Fruit fly (Drosophila melanogaster) whole organism, pupa: Measurements from ENCODE around the gene Evi5.
A peak's percentile ranks its signal among the peaks of the same experiment; 100 is the strongest.

Experiments
- CG10348 ChIP-seq: fragments of 200-800 bp; sonication (Bioruptor generic); IDR thresholded peaks from 2 replicates; pipeline ENCODE4 v1.3.6; 2022; ENCODE audit warnings: missing biosample characterization, missing genetic modification characterization
- CG12605 ChIP-seq: fragments of 200-800 bp; sonication (Bioruptor generic); IDR thresholded peaks from 2 replicates; pipeline ENCODE4 v1.3.6; 2022; ENCODE audit warnings: missing biosample characterization, missing genetic modification characterization
- CG13204 ChIP-seq: fragments of 200-800 bp; sonication (Bioruptor generic); optimal IDR thresholded peaks from 2 replicates; lab custom pipeline; 2018; ENCODE audit warnings: missing biosample characterization, mild to moderate bottlenecking, missing genetic modification characterization, moderate library complexity
- CG14655 ChIP-seq: fragments of 200-800 bp; sonication (Bioruptor generic); optimal IDR thresholded peaks from 3 replicates; lab custom pipeline; 2017; ENCODE audit warnings: mild to moderate bottlenecking, missing biosample characterization, missing genetic modification reagents, missing genetic modification characterization
- CG15710 ChIP-seq: fragments of 200-800 bp; sonication (Bioruptor generic); optimal IDR thresholded peaks from 2 replicates; lab custom pipeline; 2018; ENCODE audit warnings: missing biosample characterization, mild to moderate bottlenecking, missing genetic modification characterization, moderate library complexity
- CG17806 ChIP-seq: fragments of 200-800 bp; sonication (Bioruptor generic); optimal IDR thresholded peaks from 2 replicates; lab custom pipeline; 2018; ENCODE audit warnings: missing biosample characterization, mild to moderate bottlenecking, missing genetic modification characterization, moderate library complexity
- CG32121 ChIP-seq: fragments of 200-800 bp; sonication (Bioruptor generic); IDR thresholded peaks from 2 replicates; pipeline ENCODE4 v1.3.6; 2022; ENCODE audit warnings: missing biosample characterization, missing genetic modification characterization
- CG34367 ChIP-seq: fragments of 200-800 bp; sonication (Bioruptor generic); optimal IDR thresholded peaks from 2 replicates; lab custom pipeline; 2018; ENCODE audit warnings: missing biosample characterization, mild to moderate bottlenecking, missing genetic modification characterization
- CG4496 ChIP-seq: fragments of 200-800 bp; sonication (Bioruptor generic); IDR thresholded peaks from 3 replicates; pipeline ENCODE4 v1.3.6; 2022; ENCODE audit warnings: missing biosample characterization, missing genetic modification characterization
- CG8159 ChIP-seq: fragments of 200-800 bp; sonication (Bioruptor generic); optimal IDR thresholded peaks from 3 replicates; lab custom pipeline; 2018; ENCODE audit warnings: missing biosample characterization, mild to moderate bottlenecking, missing genetic modification characterization, moderate library complexity
- CG8301 ChIP-seq: fragments of 200-800 bp; sonication (Bioruptor generic); optimal IDR thresholded peaks from 2 replicates; lab custom pipeline; 2018; ENCODE audit warnings: missing biosample characterization, mild to moderate bottlenecking, missing genetic modification characterization
- CG9948 ChIP-seq: fragments of 200-800 bp; sonication (Bioruptor generic); optimal IDR thresholded peaks from 2 replicates; lab custom pipeline; 2018; ENCODE audit warnings: missing biosample characterization, mild to moderate bottlenecking, missing genetic modification characterization, moderate library complexity
- D1 ChIP-seq: fragments of 200-800 bp; sonication (Bioruptor generic); optimal IDR thresholded peaks from 2 replicates; lab custom pipeline; 2018; ENCODE audit warnings: missing biosample characterization, mild to moderate bottlenecking, missing genetic modification characterization, moderate library complexity
- EcR ChIP-seq: fragments of 200-800 bp; sonication (Bioruptor generic); optimal IDR thresholded peaks from 3 replicates; lab custom pipeline; 2019; ENCODE audit warnings: missing biosample characterization, missing genetic modification characterization, mild to moderate bottlenecking, moderate library complexity, missing genetic modification reagents
- Ets98B ChIP-seq: fragments of 200-800 bp; sonication (Bioruptor generic); IDR thresholded peaks from 2 replicates; pipeline ENCODE4 v1.3.6; 2022; ENCODE audit warnings: missing biosample characterization, missing genetic modification characterization
- Pif1A ChIP-seq: fragments of 200-800 bp; sonication (Bioruptor generic); optimal IDR thresholded peaks from 3 replicates; lab custom pipeline; 2016; ENCODE audit warnings: missing biosample characterization, missing genetic modification characterization
- Pif1B ChIP-seq: fragments of 200-800 bp; sonication (Bioruptor generic); optimal IDR thresholded peaks from 3 replicates; lab custom pipeline; 2016; ENCODE audit warnings: missing biosample characterization, missing genetic modification characterization
- Snoo ChIP-seq: fragments of 200-800 bp; sonication (Bioruptor generic); optimal IDR thresholded peaks from 3 replicates; lab custom pipeline; 2017; ENCODE audit warnings: missing biosample characterization, mild to moderate bottlenecking, missing genetic modification characterization, inconsistent platforms
- fd96Ca ChIP-seq: fragments of 200-800 bp; sonication (Bioruptor generic); IDR thresholded peaks from 3 replicates; pipeline ENCODE4 v1.3.6; 2022; ENCODE audit warnings: missing biosample characterization, missing genetic modification characterization
- gl ChIP-seq: fragments of 200-800 bp; sonication (Bioruptor generic); optimal IDR thresholded peaks from 2 replicates; lab custom pipeline; 2018; ENCODE audit warnings: missing biosample characterization, mild to moderate bottlenecking, missing genetic modification characterization
- rn ChIP-seq: fragments of 200-800 bp; sonication (Bioruptor generic); IDR thresholded peaks from 2 replicates; pipeline ENCODE4 v1.3.6; 2022; ENCODE audit warnings: missing biosample characterization, missing genetic modification characterization

The Evi5 gene

dm6 chrX:11404247-11404646 is 49.9 kb downstream of the Evi5 start:
- no peak for TF ChIP-seq EcR (GFP tag; lab: Kevin White, UChicago)
- no peak for TF ChIP-seq CG8159 (tag; lab: Kevin White, UChicago)
- no peak for TF ChIP-seq gl (tag; lab: Kevin White, UChicago)
- no peak for TF ChIP-seq CG8301 (tag; lab: Kevin White, UChicago)
- TF ChIP-seq Pif1B: no peak

dm6 chrX:11393003-11393620 is 61.1 kb downstream of the Evi5 start:
- no peak for TF ChIP-seq CG8159 (tag; lab: Kevin White, UChicago)
- peak; percentile 50; the same call in 1 of the 2 replicates for TF ChIP-seq CG32121 (GFP tag; lab: Robert Waterston, UW)
- TF ChIP-seq CG4496: 0 out of 3 replicates have a peak, but pooled peaks have one; percentile 11

- no peak for TF ChIP-seq CG17806 (tag; lab: Kevin White, UChicago)
- no peak for TF ChIP-seq CG8159 (tag; lab: Kevin White, UChicago)
- TF ChIP-seq fd96Ca (GFP tag; lab: Robert Waterston, UW): 0 out of 3 replicates have a peak, but pooled peaks have one; percentile 7
- no peak for TF ChIP-seq CG13204
- no peak for TF ChIP-seq CG12605 (GFP tag; lab: Robert Waterston, UW)
- no peak for TF ChIP-seq gl (tag; lab: Kevin White, UChicago)
Measured at dm6 chrX:11391364-11391915, 62.7 kb downstream of the Evi5 start.

dm6 chrX:11390625-11391363 is 63.4 kb downstream of the Evi5 start:
- TF ChIP-seq CG8301 (tag; lab: Kevin White, UChicago) (peak; percentile 81), CG32121 (GFP tag; lab: Robert Waterston, UW) (peak; percentile 88), CG10348 (GFP tag; lab: Robert Waterston, UW) (peak; percentile 74), CG13204 (no peak), CG8159 (tag; lab: Kevin White, UChicago) (peak; percentile 50), Pif1A (GFP tag; lab: Kevin White, UChicago) (peak; percentile 58), CG14655 (GFP tag; lab: Kevin White, UChicago) (peak; percentile 89), fd96Ca (GFP tag; lab: Robert Waterston, UW) (peak; percentile 95), Snoo (tag; lab: Kevin White, UChicago) (peak; percentile 19), CG15710 (tag; lab: Kevin White, UChicago) (peak; percentile 43), CG34367 (tag; lab: Kevin White, UChicago) (peak; percentile 38), CG9948 (peak; percentile 60), EcR (GFP tag; lab: Kevin White, UChicago) (no peak), CG17806 (tag; lab: Kevin White, UChicago) (peak; percentile 46), D1 (no peak), Pif1B (peak; percentile 69), CG12605 (GFP tag; lab: Robert Waterston, UW) (peak; percentile 77), rn (GFP tag; lab: Robert Waterston, UW) (peak; percentile 78), Ets98B (GFP tag; lab: Robert Waterston, UW) (peak; percentile 93), gl (tag; lab: Kevin White, UChicago) (no peak), CG4496 (peak; percentile 94)

- TF ChIP-seq CG4496: peak; percentile 57; the same call in 2 of the 3 replicates
- TF ChIP-seq Pif1B: peak; percentile 3
- no peak for TF ChIP-seq CG10348 (GFP tag; lab: Robert Waterston, UW)
- no peak; the same call in 2 of the 3 replicates for TF ChIP-seq fd96Ca (GFP tag; lab: Robert Waterston, UW)
- TF ChIP-seq CG8301 (tag; lab: Kevin White, UChicago): no peak
- no peak for TF ChIP-seq CG9948
- TF ChIP-seq CG12605 (GFP tag; lab: Robert Waterston, UW): peak; percentile 68
- TF ChIP-seq CG34367 (tag; lab: Kevin White, UChicago): peak; percentile 1
- TF ChIP-seq Snoo (tag; lab: Kevin White, UChicago): no peak
- no peak for TF ChIP-seq gl (tag; lab: Kevin White, UChicago)
- peak; percentile 34 for TF ChIP-seq EcR (GFP tag; lab: Kevin White, UChicago)
- peak; percentile 71 for TF ChIP-seq CG13204
- peak; percentile 11 for TF ChIP-seq D1
Measured at dm6 chrX:11389494-11390447, 64.4 kb downstream of the Evi5 start.
